Fruit fly (Drosophila melanogaster) S2 (cell line): ENCODE measurements around the gene Obp19a.

Experiments
- CG8478 ChIP-seq: fragments of >200 bp; optimal IDR thresholded peaks from 2 replicates; lab custom pipeline; 2018
- CTCF ChIP-seq, 2 experiments: fragments of >200 bp; optimal IDR thresholded peaks; 2 replicates each; lab custom pipeline; 2018

Gene Obp19a

DNA sequence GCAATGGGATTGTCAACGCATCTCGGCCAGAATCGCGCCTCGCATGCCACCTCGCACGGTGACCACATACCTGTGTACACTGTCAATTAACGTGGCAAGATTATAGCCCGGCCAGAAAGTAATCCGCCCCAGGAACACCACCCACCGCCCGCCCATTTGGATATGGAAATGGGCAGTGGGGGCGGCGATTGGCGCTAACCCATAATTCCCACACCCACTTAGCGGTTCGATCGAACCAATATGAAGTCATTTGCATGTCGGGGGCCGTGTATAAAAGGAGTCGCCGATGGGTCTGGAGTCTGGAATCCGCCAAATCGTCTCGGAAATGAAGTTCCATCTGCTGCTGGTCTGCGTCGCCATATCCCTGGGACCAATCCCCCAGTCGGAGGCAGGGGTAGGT lies at the start of gene Obp19a:
Gene Obp19a (plus strand): TSS at position 301 of the 400 bp plus-strand sequence.
- TF ChIP-seq CG8478, result no peak
- no peak for TF ChIP-seq CTCF (optimal IDR thresholded peaks at IDR 0.05; lab: Kevin White, UChicago)

DNA sequence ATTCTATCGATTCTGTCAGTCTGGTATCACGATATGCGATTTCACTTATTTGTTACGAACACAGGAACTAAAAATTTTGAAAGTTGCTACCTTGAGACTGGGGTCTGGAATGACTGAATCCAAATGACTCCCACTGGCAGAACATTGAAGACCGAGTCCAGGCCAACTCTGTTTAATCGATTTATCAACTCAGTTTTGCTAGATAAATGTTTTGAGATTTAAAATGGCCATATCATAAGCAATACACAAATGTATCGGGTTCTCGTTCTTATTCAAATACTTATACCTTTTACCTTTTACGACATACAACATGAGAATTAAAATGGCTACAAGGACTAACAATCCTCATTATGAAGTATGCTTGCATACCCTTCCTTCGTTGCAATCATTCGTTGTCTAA lies 39.1 kb upstream of the Obp19a start, which contains the start of gene CG12679:
Gene CG12679 (minus strand): TSS at position 101 of the 400 bp plus-strand sequence.
- TF ChIP-seq CTCF (optimal IDR thresholded peaks at IDR 0.05; lab: Kevin White, UChicago), result no peak
- TF ChIP-seq CG8478, result no peak

- no peak for TF ChIP-seq CG8478
- TF ChIP-seq CTCF (optimal IDR thresholded peaks at IDR 0.05; lab: Kevin White, UChicago), result peak; percentile 53
Observed at dm6 chrX:20385865-20386264, 29.7 kb upstream of the Obp19a start.

DNA sequence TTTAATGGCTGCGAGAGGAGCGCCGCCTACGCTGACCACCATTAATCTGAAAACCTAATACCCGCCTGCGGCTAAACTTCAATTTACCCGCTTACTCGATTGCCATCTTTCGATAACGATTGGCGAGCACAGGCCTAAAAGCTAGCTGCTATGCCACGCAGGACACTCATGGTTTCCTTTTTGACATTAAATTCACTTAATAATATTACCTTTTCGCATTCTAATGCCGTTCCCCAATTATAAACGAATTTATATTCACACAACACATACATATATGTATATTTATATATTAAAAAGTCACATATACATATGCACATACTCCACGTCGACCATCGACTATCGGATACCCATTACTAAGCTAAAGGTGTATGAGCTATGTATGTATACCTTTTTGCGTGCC lies 25.9 kb upstream of the Obp19a start:
- TF ChIP-seq CG8478, result no peak
- TF ChIP-seq CTCF (optimal IDR thresholded peaks at IDR 0.05; lab: Kevin White, UChicago), result no peak

- TF ChIP-seq CTCF (optimal IDR thresholded peaks at IDR 0.05; lab: Kevin White, UChicago) (no peak), CG8478 (no peak)
Observed at dm6 chrX:20390706-20391105, 24.8 kb upstream of the Obp19a start, which contains the start of gene jb. Gene jb (minus strand): TSS chrX:20390806.

- TF ChIP-seq CTCF (optimal IDR thresholded peaks at IDR 0.05; lab: Kevin White, UChicago) (peak; percentile 26 to 53), CG8478 (no peak)
Observed at dm6 chrX:20391230-20391629, 24.3 kb upstream of the Obp19a start.

DNA sequence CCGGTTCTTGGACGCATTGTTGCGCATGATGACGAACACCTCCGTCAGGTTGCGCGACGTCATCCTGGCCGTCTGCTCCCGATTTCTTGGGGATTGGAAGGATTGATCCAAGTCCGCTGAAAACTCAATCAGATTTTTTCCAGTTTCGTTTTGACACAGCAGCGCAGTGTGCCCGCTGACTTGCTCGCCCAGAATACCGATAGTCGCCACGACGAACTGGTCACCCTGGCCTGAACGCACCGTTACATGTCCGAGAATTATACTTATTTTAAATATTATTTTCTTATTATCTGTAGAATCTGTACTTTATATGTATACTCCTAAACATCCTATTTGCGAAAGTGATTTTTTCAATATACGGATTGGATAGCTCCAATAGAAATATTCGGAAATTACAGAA lies 22.0 kb upstream of the Obp19a start, which contains the start of gene Syx16:
Gene Syx16 (minus strand): TSS at position 172 of the 400 bp plus-strand sequence.
- TF ChIP-seq CTCF (optimal IDR thresholded peaks at IDR 0.05; lab: Kevin White, UChicago) (no peak), CG8478 (no peak)

dm6 chrX:20394066-20394913 lies 21.3 kb upstream of the Obp19a start, which contains the start of gene HERC2:
Gene HERC2 (plus strand): TSS chrX:20394395.
- TF ChIP-seq CTCF (optimal IDR thresholded peaks at IDR 0.05; lab: Kevin White, UChicago), result no peak
- TF ChIP-seq CG8478, result no peak

DNA sequence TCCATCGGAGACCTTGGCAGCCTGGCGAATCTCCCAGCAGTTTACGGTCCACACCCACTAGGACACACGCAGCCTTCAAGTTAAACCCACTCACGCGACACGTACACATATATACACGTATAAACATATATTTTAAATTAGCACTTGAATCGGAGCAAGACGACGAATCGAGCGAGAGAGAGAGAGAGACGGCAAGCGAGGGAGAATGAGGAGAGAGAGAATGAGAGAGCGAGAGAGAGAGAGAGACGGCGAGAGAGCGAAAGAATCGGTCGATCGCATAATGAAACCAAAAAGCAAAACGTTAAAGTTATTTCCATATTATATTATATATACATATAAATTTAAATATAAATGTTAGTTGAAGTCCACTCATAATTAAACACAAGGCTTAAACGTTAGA lies 3.9 kb upstream of the Obp19a start:
- TF ChIP-seq CG8478 (no peak), CTCF (optimal IDR thresholded peaks at IDR 0.05; lab: Kevin White, UChicago) (no peak)

DNA sequence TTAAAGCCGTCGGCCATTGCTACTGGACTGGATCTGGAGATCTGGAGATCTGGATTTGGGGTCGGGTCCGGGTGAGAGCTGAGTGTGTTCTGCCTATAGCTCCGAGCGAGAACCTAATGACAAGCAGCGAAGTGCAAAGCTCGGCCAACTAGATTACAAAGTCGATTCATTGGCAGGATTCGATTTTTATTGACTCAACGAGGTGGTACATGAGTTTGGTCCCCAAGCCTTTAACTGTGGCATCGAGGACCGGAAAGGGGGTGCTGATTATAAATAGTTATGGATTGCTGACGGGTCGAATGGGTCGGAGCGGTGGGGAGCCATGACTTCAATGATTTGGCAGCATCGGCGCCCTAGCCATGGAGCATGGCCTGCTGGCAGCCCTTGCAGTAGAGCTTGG lies 2.1 kb upstream of the Obp19a start, which contains the start of gene CG15459:
Gene CG15459 (minus strand): TSS at position 101 of the 400 bp plus-strand sequence.
- TF ChIP-seq CG8478, result no peak
- no peak for TF ChIP-seq CTCF (optimal IDR thresholded peaks at IDR 0.05; lab: Kevin White, UChicago)

DNA sequence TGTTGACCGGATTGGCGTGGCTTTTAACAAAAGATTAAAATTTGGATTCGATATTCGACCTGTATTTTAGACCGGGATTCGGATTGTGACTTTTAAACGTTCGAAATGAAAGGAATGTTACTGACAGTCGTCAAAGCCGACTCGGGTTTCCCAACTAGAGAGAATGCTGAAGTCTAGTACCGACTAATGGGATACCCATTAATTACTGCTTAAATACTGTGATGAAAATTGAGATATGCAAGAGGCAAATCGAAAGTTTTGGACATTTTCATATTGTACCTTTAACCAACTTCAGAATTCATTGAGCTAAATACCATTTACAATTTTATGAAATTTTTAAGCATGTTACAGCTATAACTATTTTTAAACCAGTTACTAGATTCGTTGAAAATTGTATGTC lies 1.4 kb upstream of the Obp19a start, which contains the start of gene CG15458:
Gene CG15458 (minus strand): TSS at position 101 of the 400 bp plus-strand sequence.
- no peak for TF ChIP-seq CTCF (optimal IDR thresholded peaks at IDR 0.05; lab: Kevin White, UChicago)
- no peak for TF ChIP-seq CG8478

DNA sequence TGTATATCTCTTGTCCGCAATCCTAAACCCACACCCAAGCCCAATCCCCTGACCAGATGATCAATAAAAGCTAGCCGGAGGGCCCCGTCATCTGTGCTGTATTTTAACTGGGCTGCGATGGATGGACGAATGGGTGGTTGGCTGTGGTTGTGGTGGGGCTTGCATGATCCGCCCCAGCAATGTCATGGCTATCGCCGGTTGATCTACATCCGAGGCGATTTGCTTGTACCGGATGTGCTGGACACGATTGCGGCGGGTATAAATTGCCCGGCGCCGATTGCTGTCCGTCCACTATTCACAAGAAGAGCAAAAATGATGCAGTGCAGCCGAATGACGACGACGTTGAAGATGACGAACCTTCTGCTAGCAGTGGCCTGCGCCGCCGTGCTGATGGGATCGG lies 889 bp downstream of the Obp19a start, which contains the start of gene Obp19b:
Gene Obp19b (plus strand): TSS at position 301 of the 400 bp plus-strand sequence.
- no peak for TF ChIP-seq CTCF (optimal IDR thresholded peaks at IDR 0.05; lab: Kevin White, UChicago)
- TF ChIP-seq CG8478, result no peak

dm6 chrX:20418864-20419263 lies 3.3 kb downstream of the Obp19a start, which contains the start of gene Obp19c:
Gene Obp19c (minus strand): TSS chrX:20418964.
- no peak for TF ChIP-seq CG8478
- TF ChIP-seq CTCF (optimal IDR thresholded peaks at IDR 0.05; lab: Kevin White, UChicago), result no peak

- no peak for TF ChIP-seq CG8478
- no peak for TF ChIP-seq CTCF (optimal IDR thresholded peaks at IDR 0.05; lab: Kevin White, UChicago)
Observed at dm6 chrX:20419313-20419712, 3.8 kb downstream of the Obp19a start, which contains the start of gene Obp19d. Gene Obp19d (plus strand): TSS chrX:20419613.

- no peak for TF ChIP-seq CTCF (optimal IDR thresholded peaks at IDR 0.05; lab: Kevin White, UChicago)
- no peak for TF ChIP-seq CG8478
Observed at dm6 chrX:20423158-20423557, 7.6 kb downstream of the Obp19a start.

DNA sequence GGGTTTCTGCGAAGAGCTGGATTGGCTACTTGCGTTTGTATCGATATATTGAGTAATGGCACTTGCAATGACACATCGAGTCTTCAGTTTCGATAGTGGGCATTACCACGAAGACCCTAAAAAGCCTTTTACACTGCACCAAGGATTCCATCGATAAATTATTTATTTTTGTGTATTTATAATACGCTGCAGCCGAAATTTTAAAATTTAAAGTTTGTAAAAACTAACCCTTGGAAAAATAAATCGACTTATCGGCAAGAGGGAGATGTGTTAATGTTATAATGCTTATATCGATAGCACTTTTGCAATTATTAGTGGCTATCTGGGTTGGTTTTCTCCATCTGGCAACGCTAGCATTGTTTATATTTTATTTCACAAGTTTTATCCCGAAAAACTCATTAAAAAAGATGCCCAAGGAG lies 8.2 kb downstream of the Obp19a start, which contains the start of the genes Pp4-19C and cactin:
Gene Pp4-19C (minus strand): TSS at position 256 of the 419 bp plus-strand sequence.
Gene cactin (plus strand): TSS at position 323 of the 419 bp plus-strand sequence.
- no peak for TF ChIP-seq CG8478
- no peak for TF ChIP-seq CTCF (optimal IDR thresholded peaks at IDR 0.05; lab: Kevin White, UChicago)
